Worm (Caenorhabditis elegans): Measurements from ENCODE around the gene Y6G8.2.
"Not testable (repeated sequence)": the region's sequence is repeated elsewhere in the genome, so short reads cannot be mapped to it uniquely, and the experiment has no call there.

Gene Y6G8.2

ce11 chrV:17606050-17606449 lies 7.3 kb upstream of the Y6G8.2 start, which contains the start of gene Y6G8.16:
Y6G8.16 (plus strand) TSS chrV:17606350.
- TF ChIP-seq lin-39, tbx-2, nhr-76 (tag; optimal IDR thresholded peaks at IDR 0.05): not testable (repeated sequence)

ce11 chrV:17601520-17601919 lies 2.8 kb upstream of the Y6G8.2 start, which contains the start of gene ztf-25:
ztf-25 (plus strand) TSS chrV:17601820.
- no peak for TF ChIP-seq ama-1 (optimal IDR thresholded peaks at IDR 0.05)
- TF ChIP-seq unc-39 (tag; optimal IDR thresholded peaks at IDR 0.05) = no peak
- TF ChIP-seq R02D3.7 (tag; optimal IDR thresholded peaks at IDR 0.05) = no peak
- TF ChIP-seq nhr-11 (tag; optimal IDR thresholded peaks at IDR 0.05) = no peak
- TF ChIP-seq ceh-28 (tag; optimal IDR thresholded peaks at IDR 0.05) = no peak
- no peak for TF ChIP-seq daf-12 (tag; optimal IDR thresholded peaks at IDR 0.05)
- TF ChIP-seq fkh-10 (GFP tag; optimal IDR thresholded peaks at IDR 0.05) = no peak
- TF ChIP-seq unc-62 (GFP tag; optimal IDR thresholded peaks at IDR 0.05) = no peak
- TF ChIP-seq fos-1 (tag; optimal IDR thresholded peaks at IDR 0.05) = no peak
- TF ChIP-seq fkh-2 (tag; optimal IDR thresholded peaks at IDR 0.05) = no peak
- no peak for TF ChIP-seq mml-1 (tag; optimal IDR thresholded peaks at IDR 0.05)
- no peak for TF ChIP-seq pqm-1 (tag; optimal IDR thresholded peaks at IDR 0.05)
- TF ChIP-seq elt-2 (tag; optimal IDR thresholded peaks at IDR 0.05) = no peak
- TF ChIP-seq nhr-237 (tag; optimal IDR thresholded peaks at IDR 0.05) = no peak
- TF ChIP-seq ceh-82 (tag; optimal IDR thresholded peaks at IDR 0.05) = no peak
- no peak for TF ChIP-seq elt-1 (tag; optimal IDR thresholded peaks at IDR 0.05)
- no peak for TF ChIP-seq nhr-76 (tag; optimal IDR thresholded peaks at IDR 0.05)
- no peak for TF ChIP-seq hmg-11 (tag; optimal IDR thresholded peaks at IDR 0.05)
- no peak for TF ChIP-seq nhr-23 (tag; optimal IDR thresholded peaks at IDR 0.05)

DNA sequence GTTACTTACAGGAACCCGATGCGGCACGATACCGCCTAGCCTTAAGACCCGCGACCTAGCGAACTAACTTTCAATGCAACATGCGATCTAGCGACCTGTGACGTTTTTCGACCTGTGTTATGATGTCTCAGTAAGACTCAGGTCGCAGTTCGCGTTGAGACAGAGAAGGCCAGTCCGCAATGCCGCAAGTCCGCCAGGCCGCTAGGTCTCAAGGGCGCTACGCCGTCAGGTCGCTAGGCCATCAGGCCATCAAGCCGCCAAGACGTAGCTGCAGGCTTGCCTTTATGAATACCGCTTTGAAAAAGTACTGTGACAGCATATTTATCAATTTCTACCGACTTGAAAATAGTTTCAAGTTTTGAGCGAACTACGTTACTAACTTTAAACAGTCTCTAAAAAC lies 3.1 kb downstream of the Y6G8.2 start:
- TF ChIP-seq mdl-1 (tag; optimal IDR thresholded peaks at IDR 0.05) (no peak), zag-1 (tag; optimal IDR thresholded peaks at IDR 0.05) (no peak), lsy-12 (tag; optimal IDR thresholded peaks at IDR 0.05) (no peak), fos-1 (tag; optimal IDR thresholded peaks at IDR 0.05) (no peak), ZK546.5 (tag; optimal IDR thresholded peaks at IDR 0.05) (no peak), tbx-2 (tag; optimal IDR thresholded peaks at IDR 0.05) (no peak), mml-1 (tag; optimal IDR thresholded peaks at IDR 0.05) (no peak), ztf-4 (tag; optimal IDR thresholded peaks at IDR 0.05) (no peak), nhr-43 (tag; optimal IDR thresholded peaks at IDR 0.05; ENCODE audit: poor library complexity, severe bottlenecking) (no peak), egl-5 (tag; optimal IDR thresholded peaks at IDR 0.05) (no peak)

DNA sequence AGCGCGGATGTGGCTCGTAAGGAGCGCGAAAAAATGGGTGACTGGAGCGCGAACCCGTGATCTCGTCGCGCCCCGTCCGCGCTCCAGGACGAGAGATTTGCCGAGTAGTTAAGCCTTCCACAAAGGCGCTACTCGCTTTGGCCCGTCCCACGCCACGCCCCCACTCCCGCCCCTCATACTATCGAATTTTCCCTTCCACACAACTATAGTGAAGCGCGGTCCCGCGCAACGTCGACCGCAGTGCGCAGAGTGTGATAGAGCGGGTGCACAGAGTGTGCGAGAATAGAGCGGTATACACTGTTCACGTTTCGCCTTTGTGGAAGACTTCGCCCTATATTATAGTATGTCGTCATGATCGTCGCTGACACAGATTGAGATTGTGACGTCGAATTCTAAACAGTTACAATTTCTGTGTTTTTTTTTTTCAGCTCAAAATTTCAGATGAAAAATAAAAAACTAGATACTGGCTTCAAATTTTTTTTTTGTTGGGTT lies 14.4 kb downstream of the Y6G8.2 start, which contains the start of gene fbxa-133:
Gene fbxa-133, plus strand, starts transcription at position 442 of the 492 bp plus-strand sequence.
- TF ChIP-seq nhr-25, nhr-67, eor-1 (tag; optimal IDR thresholded peaks at IDR 0.05): not testable (repeated sequence)

- TF ChIP-seq nhr-25 (tag; optimal IDR thresholded peaks at IDR 0.05) (no peak), tbx-2 (tag; optimal IDR thresholded peaks at IDR 0.05) (no peak), eor-1 (tag; optimal IDR thresholded peaks at IDR 0.05) (no peak), pqm-1 (tag; optimal IDR thresholded peaks at IDR 0.05) (no peak), hmg-11 (tag; optimal IDR thresholded peaks at IDR 0.05) (no peak), ceh-82 (tag; optimal IDR thresholded peaks at IDR 0.05) (no peak)
Observed at ce11 chrV:17580017-17580416, 18.7 kb downstream of the Y6G8.2 start.

ce11 chrV:17566850-17567249 lies 31.9 kb downstream of the Y6G8.2 start, which contains the start of gene C38D9.2:
C38D9.2 (plus strand) TSS chrV:17567150.
- no peak for TF ChIP-seq ama-1 (optimal IDR thresholded peaks at IDR 0.05)
- no peak for TF ChIP-seq fos-1 (tag; optimal IDR thresholded peaks at IDR 0.05)
- no peak for TF ChIP-seq snpc-4 (tag; optimal IDR thresholded peaks at IDR 0.05)
- no peak for TF ChIP-seq nhr-11 (tag; optimal IDR thresholded peaks at IDR 0.05)
- no peak for TF ChIP-seq ZK546.5 (tag; optimal IDR thresholded peaks at IDR 0.05)
- TF ChIP-seq ceh-9 (tag; optimal IDR thresholded peaks at IDR 0.05) = no peak
- TF ChIP-seq nhr-25 (tag; optimal IDR thresholded peaks at IDR 0.05) = no peak
- TF ChIP-seq egl-27 (tag; optimal IDR thresholded peaks at IDR 0.05) = no peak
- no peak for TF ChIP-seq eor-1 (tag; optimal IDR thresholded peaks at IDR 0.05)
- TF ChIP-seq zag-1 (tag; optimal IDR thresholded peaks at IDR 0.05) = no peak
- TF ChIP-seq fkh-10 (GFP tag; optimal IDR thresholded peaks at IDR 0.05) = no peak
- TF ChIP-seq elt-1 (tag; optimal IDR thresholded peaks at IDR 0.05) = no peak
- TF ChIP-seq tbx-2 (tag; optimal IDR thresholded peaks at IDR 0.05) = no peak
- no peak for TF ChIP-seq elt-2 (tag; optimal IDR thresholded peaks at IDR 0.05)
- no peak for TF ChIP-seq ceh-82 (tag; optimal IDR thresholded peaks at IDR 0.05)
- TF ChIP-seq nfya-1 (tag; optimal IDR thresholded peaks at IDR 0.05; ENCODE audit: insufficient read depth) = no peak
- TF ChIP-seq nhr-12 (tag; optimal IDR thresholded peaks at IDR 0.05) = no peak
